Fruit fly (Drosophila melanogaster) whole organism, embryonic: ENCODE results near the gene beag.

Experiments
- CG10543 ChIP-seq: fragments of 200-800 bp; sonication (Bioruptor generic); optimal IDR thresholded peaks from 3 replicates; lab custom pipeline; 2017; ENCODE audit warnings: missing biosample characterization, mild to moderate bottlenecking, missing genetic modification characterization, moderate library complexity
- CG12769 ChIP-seq: fragments of 200-800 bp; sonication (Bioruptor generic); optimal IDR thresholded peaks from 2 replicates; lab custom pipeline; 2019; ENCODE audit warnings: missing biosample characterization, mild to moderate bottlenecking, missing genetic modification characterization, moderate library complexity
- CG13894 ChIP-seq: fragments of 200-800 bp; sonication (Bioruptor generic); optimal IDR thresholded peaks from 3 replicates; lab custom pipeline; 2018; ENCODE audit warnings: missing biosample characterization, mild to moderate bottlenecking, missing genetic modification characterization, moderate library complexity
- CG14014 ChIP-seq: fragments of 200-800 bp; sonication (Bioruptor generic); IDR thresholded peaks from 2 replicates; pipeline ENCODE4 v1.3.6; 2022; ENCODE audit warnings: missing biosample characterization, missing genetic modification characterization
- CG15479 ChIP-seq: fragments of 200-800 bp; sonication (Bioruptor generic); optimal IDR thresholded peaks from 3 replicates; lab custom pipeline; 2019; ENCODE audit warnings: missing biosample characterization, mild to moderate bottlenecking, missing genetic modification characterization, moderate library complexity
- CG2199 ChIP-seq: fragments of 200-800 bp; sonication (Bioruptor generic); IDR thresholded peaks from 3 replicates; pipeline ENCODE4 v1.3.6; 2022; ENCODE audit warnings: missing biosample characterization, missing genetic modification characterization
- CG2202 ChIP-seq: fragments of 200-800 bp; sonication (Bioruptor generic); optimal IDR thresholded peaks from 2 replicates; lab custom pipeline; 2018; ENCODE audit warnings: missing biosample characterization, mild to moderate bottlenecking, missing genetic modification characterization
- CG31388 ChIP-seq: fragments of 200-800 bp; sonication (Bioruptor generic); optimal IDR thresholded peaks from 2 replicates; lab custom pipeline; 2016; ENCODE audit warnings: missing biosample characterization, missing genetic modification characterization
- CG5953 ChIP-seq: fragments of 200-800 bp; sonication (Bioruptor generic); IDR thresholded peaks from 2 replicates; pipeline ENCODE4 v1.3.6; 2022; ENCODE audit warnings: missing biosample characterization, missing genetic modification characterization
- CG8924 ChIP-seq: fragments of 200-800 bp; optimal IDR thresholded peaks from 3 replicates; lab custom pipeline; 2019; ENCODE audit warnings: missing biosample characterization, mild to moderate bottlenecking, missing genetic modification characterization, moderate library complexity
- Dll ChIP-seq: fragments of 200-800 bp; sonication (Bioruptor generic); IDR thresholded peaks from 4 replicates; pipeline ENCODE4 v1.3.6; 2022; ENCODE audit warnings: missing biosample characterization, missing genetic modification characterization; ENCODE audit not compliant: partially characterized antibody
- Drgx ChIP-seq: fragments of 200-800 bp; sonication (Bioruptor generic); IDR thresholded peaks from 2 replicates; pipeline ENCODE4 v1.3.6; 2022; ENCODE audit warnings: missing biosample characterization, missing genetic modification characterization
- E2f2 ChIP-seq: fragments of 200-800 bp; sonication (Bioruptor generic); IDR thresholded peaks from 2 replicates; pipeline ENCODE4 v1.3.6; 2022; ENCODE audit warnings: missing biosample characterization, missing genetic modification characterization
- Ets65A ChIP-seq: fragments of 200-800 bp; sonication (Bioruptor generic); peaks from one replicate; lab custom pipeline; 2016; ENCODE audit warnings: missing biosample characterization, missing genetic modification characterization
- Fer3 ChIP-seq: fragments of 200-800 bp; sonication (Bioruptor generic); optimal IDR thresholded peaks from 2 replicates; lab custom pipeline; 2018; ENCODE audit warnings: missing biosample characterization, mild to moderate bottlenecking, missing genetic modification characterization, moderate library complexity
- Kr ChIP-seq: fragments of 200-800 bp; sonication (Bioruptor generic); optimal IDR thresholded peaks from 2 replicates; lab custom pipeline; 2017; ENCODE audit warnings: missing biosample characterization, mild to moderate bottlenecking, missing genetic modification characterization
- Med ChIP-seq: fragments of 200-800 bp; sonication (Bioruptor generic); peaks from one replicate; lab custom pipeline; 2016; ENCODE audit warnings: missing biosample characterization, missing genetic modification characterization, mild to moderate bottlenecking, inconsistent platforms, moderate library complexity
- Sox100B ChIP-seq: fragments of 200-800 bp; sonication (Bioruptor generic); optimal IDR thresholded peaks from 3 replicates; lab custom pipeline; 2018; ENCODE audit warnings: missing biosample characterization, mild to moderate bottlenecking, missing genetic modification characterization
- TFAM ChIP-seq: fragments of 200-800 bp; sonication (Bioruptor generic); optimal IDR thresholded peaks from 2 replicates; lab custom pipeline; 2017; ENCODE audit warnings: missing biosample characterization, missing genetic modification characterization, inconsistent platforms
- cad ChIP-seq: fragments of >200 bp; optimal IDR thresholded peaks from 2 replicates; lab custom pipeline; 2017; ENCODE audit warnings: missing biosample characterization, missing genetic modification characterization
- chm ChIP-seq: fragments of 200-800 bp; sonication (Bioruptor generic); IDR thresholded peaks from 2 replicates; pipeline ENCODE4 v1.3.6; 2022; ENCODE audit warnings: missing biosample characterization, missing genetic modification characterization
- crol ChIP-seq: fragments of 200-800 bp; sonication (Bioruptor generic); IDR thresholded peaks from 2 replicates; pipeline ENCODE4 v1.3.6; 2022; ENCODE audit warnings: missing biosample characterization, missing genetic modification characterization
- exex ChIP-seq: fragments of 200-800 bp; sonication (Bioruptor generic); optimal IDR thresholded peaks from 4 replicates; lab custom pipeline; 2018; ENCODE audit warnings: missing biosample characterization, mild to moderate bottlenecking, missing genetic modification characterization, moderate library complexity
- gcm ChIP-seq: fragments of 200-800 bp; sonication (Bioruptor generic); optimal IDR thresholded peaks from 2 replicates; lab custom pipeline; 2019; ENCODE audit warnings: missing biosample characterization, mild to moderate bottlenecking, missing genetic modification characterization, moderate library complexity
- grau ChIP-seq: fragments of 200-800 bp; optimal IDR thresholded peaks from 3 replicates; lab custom pipeline; 2019; ENCODE audit warnings: missing biosample characterization, mild to moderate bottlenecking, missing genetic modification characterization, moderate library complexity
- grn ChIP-seq: fragments of 200-800 bp; sonication (Bioruptor generic); optimal IDR thresholded peaks from 3 replicates; lab custom pipeline; 2017; ENCODE audit warnings: missing biosample characterization, missing genetic modification characterization
- hkb ChIP-seq, 2 experiments: fragments of 200-800 bp in 1 of 2; fragments of >200 bp in 1 of 2; sonication (Bioruptor generic) in 1 of 2; IDR thresholded peaks in 1 of 2; optimal IDR thresholded peaks in 1 of 2; 2 replicates each; pipeline versions ENCODE4 v1.3.6 to Lab custom; 2017 to 2022; ENCODE audit warnings: missing biosample characterization in 1 of 2, missing genetic modification characterization in 1 of 2
- kni ChIP-seq: fragments of 200-800 bp; sonication (Bioruptor generic); optimal IDR thresholded peaks from 3 replicates; lab custom pipeline; 2017; ENCODE audit warnings: mild to moderate bottlenecking, missing biosample characterization, missing genetic modification reagents, missing genetic modification characterization
- lilli ChIP-seq: fragments of 200-800 bp; sonication (Bioruptor generic); optimal IDR thresholded peaks from 3 replicates; lab custom pipeline; 2016; ENCODE audit warnings: missing biosample characterization, missing genetic modification characterization
- lov ChIP-seq, 2 experiments: fragments of 200-800 bp in 1 of 2; fragments of >200 bp in 1 of 2; sonication (Bioruptor generic) in 1 of 2; IDR thresholded peaks in 1 of 2; optimal IDR thresholded peaks in 1 of 2; 2 replicates in 1 of 2; 3 replicates in 1 of 2; pipeline versions ENCODE4 v1.3.6 to Lab custom; 2017 to 2022; ENCODE audit warnings: missing biosample characterization in 1 of 2, missing genetic modification characterization in 1 of 2
- pros ChIP-seq: fragments of 200-800 bp; sonication (Bioruptor generic); optimal IDR thresholded peaks from 3 replicates; lab custom pipeline; 2019; ENCODE audit warnings: missing biosample characterization, mild to moderate bottlenecking, missing genetic modification characterization, moderate library complexity
- sd ChIP-seq: fragments of 200-800 bp; sonication (Bioruptor generic); optimal IDR thresholded peaks from 3 replicates; lab custom pipeline; 2018; ENCODE audit warnings: missing biosample characterization, mild to moderate bottlenecking, missing genetic modification characterization, moderate library complexity
- sens ChIP-seq: fragments of 200-800 bp; sonication (Bioruptor generic); peaks from one replicate; lab custom pipeline; 2016; ENCODE audit warnings: missing biosample characterization, missing genetic modification characterization
- sr ChIP-seq: fragments of 200-800 bp; sonication (Bioruptor generic); IDR thresholded peaks from 3 replicates; pipeline ENCODE4 v1.3.6; 2022; ENCODE audit warnings: missing biosample characterization, missing genetic modification characterization
- tll ChIP-seq, 2 experiments: fragments of 200-800 bp in 1 of 2; fragments of >200 bp in 1 of 2; sonication (Bioruptor generic) in 1 of 2; optimal IDR thresholded peaks; 2 replicates each; lab custom pipeline; 2017 to 2019; ENCODE audit warnings: missing biosample characterization in 2 of 2, missing genetic modification characterization in 2 of 2, mild to moderate bottlenecking in 1 of 2, moderate library complexity in 1 of 2
- usp ChIP-seq: fragments of >200 bp; optimal IDR thresholded peaks from 2 replicates; lab custom pipeline; 2017; ENCODE audit warnings: missing biosample characterization, missing genetic modification characterization
- z ChIP-seq: fragments of 200-800 bp; sonication (Bioruptor generic); IDR thresholded peaks from 3 replicates; pipeline ENCODE4 v1.3.6; 2022; ENCODE audit warnings: missing biosample characterization, missing genetic modification characterization
- zen ChIP-seq: fragments of 200-800 bp; sonication (Bioruptor generic); optimal IDR thresholded peaks from 3 replicates; lab custom pipeline; 2018; ENCODE audit warnings: missing biosample characterization, mild to moderate bottlenecking, missing genetic modification characterization, moderate library complexity

Gene beag

DNA sequence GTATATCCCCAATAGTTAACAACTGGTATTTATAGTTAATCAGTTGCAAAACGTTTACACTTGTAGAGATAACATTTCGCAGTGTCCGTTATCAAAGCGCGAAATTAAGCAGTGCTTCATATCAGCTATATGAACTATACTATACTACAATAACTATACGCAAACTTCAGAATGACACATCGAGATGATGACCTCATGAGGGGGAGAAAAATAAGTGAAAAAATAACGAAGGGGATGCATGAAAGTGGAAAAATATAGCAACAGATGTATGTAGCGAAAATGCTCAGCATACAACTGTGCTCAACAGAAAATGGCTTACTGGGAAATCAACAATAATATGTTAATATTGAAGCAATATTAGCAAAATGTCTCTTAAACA, 34.1 kb downstream of the beag start:
- TF ChIP-seq E2f2 (no peak), exex (tag; lab: Kevin White, UChicago) (peak; percentile 19)

DNA sequence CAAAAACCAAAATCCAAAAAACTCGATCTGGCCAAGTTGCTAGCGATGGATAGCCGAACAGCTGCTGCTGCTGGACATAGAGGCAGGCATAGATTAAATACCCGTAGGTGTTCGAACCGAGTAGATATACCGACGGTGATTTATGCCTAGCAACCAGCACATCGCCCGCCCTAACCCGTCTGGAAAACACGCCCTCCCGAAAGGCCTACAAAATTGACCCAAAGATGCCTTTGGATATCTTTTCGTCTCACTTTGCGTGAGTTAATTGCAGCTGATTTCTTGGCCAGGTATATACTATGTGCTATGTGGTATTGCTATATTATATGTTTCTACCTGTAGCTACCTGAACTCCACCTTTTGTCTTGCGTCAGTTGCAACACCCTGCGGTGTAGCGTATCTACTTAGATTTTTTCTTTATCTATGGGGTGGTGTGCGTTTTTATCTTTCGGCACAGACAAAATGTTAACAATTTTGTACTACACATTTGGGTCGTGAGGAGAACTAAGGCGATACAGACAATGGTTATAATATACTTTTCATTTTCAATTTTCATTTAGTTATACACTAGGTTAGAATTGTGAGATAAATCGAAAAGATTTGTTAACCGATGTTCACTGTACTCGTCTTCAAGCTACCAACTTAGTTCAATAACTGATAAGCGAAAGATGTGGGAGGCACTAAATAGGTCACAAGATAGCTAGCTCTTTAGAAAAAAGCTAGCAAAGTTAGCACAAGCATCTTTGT, 34.7 kb downstream of the beag start:
- peak; percentile 37 for TF ChIP-seq Kr
- TF ChIP-seq CG13894 (tag; lab: Kevin White, UChicago), result peak; percentile 27
- TF ChIP-seq TFAM (GFP tag; lab: Kevin White, UChicago), result no peak
- TF ChIP-seq grau, result peak; percentile 50
- 0 out of 4 replicates have a peak, but pooled peaks have one; percentile 12 for TF ChIP-seq Dll (GFP tag; lab: Robert Waterston, UW)
- TF ChIP-seq pros (GFP tag; lab: Kevin White, UChicago), result peak; percentile 39
- TF ChIP-seq grn (GFP tag; lab: Kevin White, UChicago), result peak; percentile 11
- TF ChIP-seq Sox100B, result no peak
- peak; percentile 3 for TF ChIP-seq gcm
- TF ChIP-seq Fer3 (tag; lab: Kevin White, UChicago), result no peak
- peak; percentile 11 for TF ChIP-seq CG8924 (tag; lab: Kevin White, UChicago)
- TF ChIP-seq sens (GFP tag; lab: Kevin White, UChicago), result peak; percentile 63
- TF ChIP-seq CG10543 (GFP tag; lab: Kevin White, UChicago), result peak; percentile 3
- TF ChIP-seq chm, result 0 out of 2 replicates have a peak, but pooled peaks have one; percentile 29
- TF ChIP-seq cad, result peak; percentile 59
- TF ChIP-seq kni (GFP tag; lab: Kevin White, UChicago), result peak; percentile 32
- peak; percentile 56 for TF ChIP-seq CG12769 (tag; lab: Kevin White, UChicago)
- TF ChIP-seq Med, result peak; percentile 64
- no peak for TF ChIP-seq Drgx (GFP tag; lab: Robert Waterston, UW)
- TF ChIP-seq lilli (GFP tag; lab: Kevin White, UChicago), result no peak
- no peak for TF ChIP-seq hkb (optimal IDR thresholded peaks at IDR 0.05; lab: Kevin White, UChicago)
- TF ChIP-seq hkb (GFP tag; IDR thresholded peaks at IDR 0.05; lab: Robert Waterston, UW), result no peak
- peak in 1 of 2 experiments; percentile 95 for TF ChIP-seq tll (GFP tag; optimal IDR thresholded peaks at IDR 0.05; lab: Kevin White, UChicago)
- peak; percentile 74 for TF ChIP-seq zen (tag; lab: Kevin White, UChicago)
- TF ChIP-seq CG2199 (GFP tag; lab: Robert Waterston, UW), result peak; percentile 64; the same call in 1 of the 3 replicates
- no peak for TF ChIP-seq sr (GFP tag; lab: Robert Waterston, UW)
- peak; percentile 98 for TF ChIP-seq CG15479 (GFP tag; lab: Kevin White, UChicago)
- no peak for TF ChIP-seq CG5953

DNA sequence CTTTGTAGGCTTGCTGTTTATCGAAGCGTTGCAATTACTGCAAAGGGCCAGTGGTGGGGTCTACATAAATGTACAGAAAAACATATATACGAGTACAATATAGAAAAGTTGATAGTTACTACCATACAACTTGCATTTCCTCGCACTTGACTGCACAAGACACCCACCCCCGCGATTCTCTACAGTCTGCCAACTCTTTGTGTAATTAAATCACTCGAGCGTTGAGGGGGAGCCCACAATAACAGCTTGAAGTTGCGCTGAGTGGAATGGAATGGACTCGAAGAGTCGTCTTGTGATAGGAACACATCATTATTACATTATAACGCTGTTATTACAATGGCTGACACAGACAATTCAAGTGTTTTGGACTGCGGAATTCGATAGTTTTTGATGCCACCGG, 35.5 kb downstream of the beag start:
- no peak for TF ChIP-seq CG14014
- TF ChIP-seq Ets65A (GFP tag; lab: Kevin White, UChicago), result peak; percentile 77
- no peak for TF ChIP-seq CG2202 (tag; lab: Kevin White, UChicago)
- peak; percentile 79 for TF ChIP-seq z (GFP tag; lab: Robert Waterston, UW)
- TF ChIP-seq CG31388 (GFP tag; lab: Kevin White, UChicago), result no peak
- peak; percentile 71 for TF ChIP-seq pros (GFP tag; lab: Kevin White, UChicago)
- peak; percentile 16 for TF ChIP-seq sd (tag; lab: Kevin White, UChicago)
- TF ChIP-seq crol (GFP tag; lab: Robert Waterston, UW), result peak; percentile 65
- no peak for TF ChIP-seq lov (optimal IDR thresholded peaks at IDR 0.05; lab: Kevin White, UChicago)
- no peak for TF ChIP-seq lov (GFP tag; IDR thresholded peaks at IDR 0.05; lab: Robert Waterston, UW)
- peak; percentile 22 for TF ChIP-seq sens (GFP tag; lab: Kevin White, UChicago)
- peak; percentile 66 for TF ChIP-seq Med
- TF ChIP-seq usp (GFP tag; lab: Kevin White, UChicago), result no peak
